Worm (Caenorhabditis elegans) whole organism, late embryonic: ENCODE results near the gene srh-240.

Source experiments
- ceh-2 ChIP-seq: sonication (generic microtip); optimal IDR thresholded peaks from 2 replicates; lab custom pipeline; 2016; ENCODE audit warnings: missing genotype, missing genetic modification characterization, missing compliant biosample characterization
- ceh-22 ChIP-seq: sonication (generic microtip); optimal IDR thresholded peaks from 2 replicates; lab custom pipeline; 2017; ENCODE audit warnings: missing biosample characterization, missing genetic modification characterization
- ceh-31 ChIP-seq: sonication (generic microtip); optimal IDR thresholded peaks from 2 replicates; lab custom pipeline; 2016; ENCODE audit warnings: missing genetic modification characterization, missing compliant biosample characterization
- ceh-45 ChIP-seq: fragments of 200-800 bp; sonication (Bioruptor generic); IDR thresholded peaks from 2 replicates; pipeline ENCODE4 v1.3.6; 2022; ENCODE audit warnings: missing genetic modification reagents, missing genetic modification characterization, missing compliant biosample characterization
- elt-2 ChIP-seq: sonication (generic microtip); optimal IDR thresholded peaks from 2 replicates; lab custom pipeline; 2016; ENCODE audit warnings: missing genetic modification reagents, missing genetic modification characterization, missing compliant biosample characterization
- hlh-6 ChIP-seq: sonication (generic microtip); optimal IDR thresholded peaks from 2 replicates; lab custom pipeline; 2016; ENCODE audit warnings: missing genotype, missing genetic modification characterization, missing compliant biosample characterization
- lin-11 ChIP-seq: fragments of 200-800 bp; sonication (Bioruptor generic); optimal IDR thresholded peaks from 2 replicates; lab custom pipeline; 2018; ENCODE audit warnings: mild to moderate bottlenecking, missing genetic modification characterization, missing compliant biosample characterization
- nhr-232 ChIP-seq: sonication (generic microtip); optimal IDR thresholded peaks from 2 replicates; lab custom pipeline; 2016; ENCODE audit warnings: missing genetic modification characterization, missing compliant biosample characterization
- pax-1 ChIP-seq: fragments of 150-350 bp; optimal IDR thresholded peaks from 2 replicates; lab custom pipeline; 2014; ENCODE audit warnings: missing biosample characterization, missing genetic modification characterization

- TF ChIP-seq pax-1 (tag; lab: Kevin White, UChicago) (no peak), ceh-31 (tag; lab: Kevin White, UChicago) (no peak), hlh-6 (tag; lab: Kevin White, UChicago) (no peak), ceh-22 (tag; lab: Kevin White, UChicago) (no peak), ceh-2 (tag; lab: Kevin White, UChicago) (no peak), lin-11 (no peak), nhr-232 (tag; lab: Kevin White, UChicago) (no peak), elt-2 (tag; lab: Kevin White, UChicago) (no peak), ceh-45 (no peak)
These were observed 32.3 kb upstream of the srh-240 start, which contains the start of gene srj-50 for ce11 chrV:2832666-2833065.
